Fruit fly (Drosophila melanogaster): Measurements from ENCODE around the gene CG31869.

CG31869 gene

dm6 chr2L:10794032-10794431, 6.9 kb downstream of the CG31869 start:
- TF ChIP-seq CTCF (optimal IDR thresholded peaks at IDR 0.05) (no peak), CG8478 (optimal IDR thresholded peaks at IDR 0.05) (no peak)

dm6 chr2L:10792072-10792471, 8.8 kb downstream of the CG31869 start:
- TF ChIP-seq CG8478 (optimal IDR thresholded peaks at IDR 0.05) = no peak
- TF ChIP-seq CTCF (optimal IDR thresholded peaks at IDR 0.05) = no peak

DNA sequence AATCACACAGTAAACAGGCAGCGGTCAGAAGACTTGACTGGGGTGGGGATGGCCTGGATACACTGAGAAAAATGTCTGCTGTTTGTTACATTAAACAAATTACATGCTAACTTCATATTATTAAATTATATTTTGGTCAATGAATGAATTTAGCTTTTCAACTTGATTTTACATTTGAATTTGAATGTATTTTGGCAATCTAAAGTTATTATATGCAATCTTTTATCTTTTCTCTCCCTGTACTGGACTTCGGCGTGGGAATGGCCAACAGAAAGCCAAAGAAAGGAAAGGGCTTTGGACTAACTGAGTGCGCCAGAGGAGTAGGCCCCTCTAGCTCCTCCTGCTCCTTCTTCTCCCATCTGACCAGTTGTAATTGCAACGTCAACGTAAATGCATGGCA, 9.6 kb downstream of the CG31869 start:
- TF ChIP-seq CTCF (optimal IDR thresholded peaks at IDR 0.05) (no peak), CG8478 (optimal IDR thresholded peaks at IDR 0.05) (no peak)

dm6 chr2L:10789922-10790321, 11.0 kb downstream of the CG31869 start, which contains the start of gene CG31870:
TSS of gene CG31870 (plus strand) at chr2L:10790222.
- TF ChIP-seq CTCF (optimal IDR thresholded peaks at IDR 0.05) (no peak), CG8478 (optimal IDR thresholded peaks at IDR 0.05) (no peak)

dm6 chr2L:10781252-10781651, 19.7 kb downstream of the CG31869 start:
- TF ChIP-seq CTCF (optimal IDR thresholded peaks at IDR 0.05) = no peak
- no peak for TF ChIP-seq CG8478 (optimal IDR thresholded peaks at IDR 0.05)

dm6 chr2L:10774041-10774440, 26.9 kb downstream of the CG31869 start:
- TF ChIP-seq CG8478 (optimal IDR thresholded peaks at IDR 0.05) = no peak
- no peak for TF ChIP-seq CTCF (optimal IDR thresholded peaks at IDR 0.05)

- no peak for TF ChIP-seq CTCF (optimal IDR thresholded peaks at IDR 0.05)
- TF ChIP-seq CG8478 (optimal IDR thresholded peaks at IDR 0.05) = no peak
Observed at dm6 chr2L:10770568-10770967, 30.3 kb downstream of the CG31869 start, which contains the start of gene CG17127. TSS of gene CG17127 (plus strand) at chr2L:10770868.

dm6 chr2L:10769708-10770107, 31.2 kb downstream of the CG31869 start, which contains the start of gene CG6724:
TSS of gene CG6724 (minus strand) at chr2L:10769952.
- TF ChIP-seq CTCF (optimal IDR thresholded peaks at IDR 0.05) = no peak
- TF ChIP-seq CG8478 (optimal IDR thresholded peaks at IDR 0.05) = no peak

dm6 chr2L:10767597-10768188, 33.2 kb downstream of the CG31869 start, which contains the start of gene Ubc2:
TSS of gene Ubc2 (minus strand) at chr2L:10768006.
- TF ChIP-seq CG8478 (optimal IDR thresholded peaks at IDR 0.05) (no peak), CTCF (optimal IDR thresholded peaks at IDR 0.05) (peak in 1 of 2 experiments; percentile 28)

dm6 chr2L:10760422-10761166, 40.3 kb downstream of the CG31869 start, which contains the start of gene CG6495:
TSS of gene CG6495 (plus strand) at chr2L:10761116.
- TF ChIP-seq CG8478 (optimal IDR thresholded peaks at IDR 0.05) (no peak), CTCF (optimal IDR thresholded peaks at IDR 0.05) (no peak)

- no peak for TF ChIP-seq CG8478 (optimal IDR thresholded peaks at IDR 0.05)
- TF ChIP-seq CTCF (optimal IDR thresholded peaks at IDR 0.05) = no peak
Observed at dm6 chr2L:10759624-10760023, 41.3 kb downstream of the CG31869 start.

- TF ChIP-seq CG8478 (optimal IDR thresholded peaks at IDR 0.05) (no peak), CTCF (optimal IDR thresholded peaks at IDR 0.05) (no peak)
Observed at dm6 chr2L:10757038-10757685, 43.7 kb downstream of the CG31869 start.

dm6 chr2L:10756049-10756448, 44.9 kb downstream of the CG31869 start, which contains the start of gene CG17124:
TSS of gene CG17124 (minus strand) at chr2L:10756325.
- TF ChIP-seq CG8478 (optimal IDR thresholded peaks at IDR 0.05) (no peak), CTCF (optimal IDR thresholded peaks at IDR 0.05) (no peak)

- TF ChIP-seq CG8478 (optimal IDR thresholded peaks at IDR 0.05) (no peak), CTCF (optimal IDR thresholded peaks at IDR 0.05) (no peak)
Observed at dm6 chr2L:10754599-10754998, 46.3 kb downstream of the CG31869 start.

DNA sequence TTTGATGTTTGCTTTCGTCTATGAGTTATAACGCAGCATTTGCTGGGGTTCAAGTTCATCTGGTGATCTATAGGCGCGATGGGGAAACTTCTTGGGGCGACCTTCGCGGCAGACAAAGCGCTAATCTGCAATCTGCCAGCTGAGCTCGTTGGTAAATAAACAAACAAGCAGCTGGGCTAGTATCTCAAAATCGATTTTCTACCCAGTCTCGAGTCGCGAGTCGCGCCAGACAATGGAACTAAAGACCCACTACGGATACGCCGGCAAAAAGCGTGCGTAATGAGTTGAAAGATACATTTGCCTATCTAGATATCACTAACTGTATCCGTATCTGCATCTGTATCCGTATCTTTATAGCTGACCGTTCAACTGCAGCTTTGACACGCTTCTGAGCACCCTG, 47.3 kb downstream of the CG31869 start:
- TF ChIP-seq CG8478 (optimal IDR thresholded peaks at IDR 0.05) = no peak

DNA sequence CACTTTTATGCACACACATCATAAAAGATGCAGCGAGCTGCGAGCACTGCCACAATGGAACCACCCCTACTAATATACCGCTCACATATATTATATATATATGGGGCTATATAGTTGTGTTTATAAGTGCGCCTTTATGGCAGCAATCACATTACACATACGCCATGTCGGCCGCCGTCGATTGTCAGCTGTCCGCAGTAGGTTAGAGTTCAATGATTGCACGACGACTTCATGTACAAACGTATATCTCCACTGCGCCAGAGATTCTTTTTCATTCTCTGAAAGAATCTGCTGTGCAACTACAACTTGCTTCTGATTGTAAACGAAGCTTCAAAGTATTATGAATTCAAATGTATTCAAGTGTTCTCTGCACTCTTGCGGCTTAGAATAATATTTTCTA, 48.2 kb downstream of the CG31869 start:
- TF ChIP-seq CTCF (optimal IDR thresholded peaks at IDR 0.05) = no peak
- no peak for TF ChIP-seq CG8478 (optimal IDR thresholded peaks at IDR 0.05)

Measured in S2 (cell line).